Worm (Caenorhabditis elegans) whole organism, L3 larva: Measurements from ENCODE around the gene W10C6.2.

Experiments used
- R02D3.7 ChIP-seq: fragments of 150-350 bp; optimal IDR thresholded peaks from 2 replicates; lab custom pipeline; 2014; ENCODE audit warnings: missing biosample characterization, missing genetic modification characterization
- ZK546.5 ChIP-seq: sonication (generic microtip); optimal IDR thresholded peaks from 2 replicates; lab custom pipeline; 2017; ENCODE audit warnings: missing biosample characterization, missing genetic modification characterization
- aly-2 ChIP-seq: fragments of 150-350 bp; optimal IDR thresholded peaks from 2 replicates; lab custom pipeline; 2014; ENCODE audit warnings: missing biosample characterization, missing genetic modification characterization
- ama-1 ChIP-seq: fragments of 150-350 bp; optimal IDR thresholded peaks from 2 replicates; lab custom pipeline; 2018
- ceh-16 ChIP-seq: sonication (generic microtip); optimal IDR thresholded peaks from 2 replicates; lab custom pipeline; 2017; ENCODE audit warnings: missing biosample characterization, missing genetic modification characterization
- ceh-28 ChIP-seq: fragments of 150-350 bp; optimal IDR thresholded peaks from 2 replicates; lab custom pipeline; 2014; ENCODE audit warnings: missing biosample characterization, missing genetic modification reagents, missing genetic modification characterization
- ceh-82 ChIP-seq: fragments of 150-350 bp; optimal IDR thresholded peaks from 2 replicates; lab custom pipeline; 2014; ENCODE audit warnings: missing biosample characterization, missing genetic modification characterization
- daf-12 ChIP-seq: fragments of 150-350 bp; optimal IDR thresholded peaks from 2 replicates; lab custom pipeline; 2014; ENCODE audit warnings: missing biosample characterization, missing genetic modification reagents, missing genetic modification characterization
- egl-27 ChIP-seq: sonication (generic microtip); optimal IDR thresholded peaks from 4 replicates; lab custom pipeline; 2017; ENCODE audit warnings: missing biosample characterization, missing genetic modification reagents, missing genetic modification characterization
- egl-5 ChIP-seq: fragments of 150-350 bp; optimal IDR thresholded peaks from 2 replicates; lab custom pipeline; 2017; ENCODE audit warnings: missing biosample characterization, missing genetic modification reagents, missing genetic modification characterization, inconsistent platforms
- elt-1 ChIP-seq: fragments of 150-350 bp; optimal IDR thresholded peaks from 2 replicates; lab custom pipeline; 2014; ENCODE audit warnings: missing biosample characterization, missing genetic modification characterization
- elt-2 ChIP-seq: sonication (generic microtip); optimal IDR thresholded peaks from 2 replicates; lab custom pipeline; 2016; ENCODE audit warnings: missing genetic modification reagents, mild to moderate bottlenecking, missing genetic modification characterization, missing compliant biosample characterization
- elt-3 ChIP-seq, 3 experiments: fragments of 150-350 bp in 1 of 3; sonication (generic microtip) in 2 of 3; optimal IDR thresholded peaks; 2 replicates in 2 of 3; 4 replicates in 1 of 3; lab custom pipeline; 2014 to 2017; ENCODE audit warnings: missing biosample characterization in 3 of 3, missing genetic modification characterization in 3 of 3
- eor-1 ChIP-seq, 2 experiments: fragments of 150-350 bp; optimal IDR thresholded peaks; 2 replicates each; lab custom pipeline; 2014 to 2018; ENCODE audit warnings: missing biosample characterization in 2 of 2, missing genetic modification characterization in 2 of 2
- fkh-10 ChIP-seq: sonication (generic microtip); optimal IDR thresholded peaks from 2 replicates; lab custom pipeline; 2017; ENCODE audit warnings: missing biosample characterization, missing genetic modification reagents, missing genetic modification characterization
- fkh-2 ChIP-seq: fragments of 150-350 bp; optimal IDR thresholded peaks from 2 replicates; lab custom pipeline; 2014; ENCODE audit warnings: missing biosample characterization, missing genetic modification reagents, missing genetic modification characterization
- fos-1 ChIP-seq: fragments of 150-350 bp; optimal IDR thresholded peaks from 2 replicates; lab custom pipeline; 2014; ENCODE audit warnings: missing biosample characterization, missing genetic modification characterization
- jun-1 ChIP-seq: fragments of 150-350 bp; optimal IDR thresholded peaks from 2 replicates; lab custom pipeline; 2014; ENCODE audit warnings: missing biosample characterization, missing genetic modification reagents, missing genetic modification characterization
- lin-15B ChIP-seq: fragments of 150-350 bp; optimal IDR thresholded peaks from 2 replicates; lab custom pipeline; 2014; ENCODE audit warnings: missing biosample characterization, missing genetic modification characterization
- lin-39 ChIP-seq: fragments of 150-350 bp; optimal IDR thresholded peaks from 2 replicates; lab custom pipeline; 2018; ENCODE audit warnings: missing biosample characterization, missing genetic modification reagents, missing genetic modification characterization
- lsy-12 ChIP-seq: sonication (generic microtip); optimal IDR thresholded peaks from 2 replicates; lab custom pipeline; 2016; ENCODE audit warnings: mild to moderate bottlenecking, missing genetic modification characterization, missing compliant biosample characterization
- mdl-1 ChIP-seq: fragments of 150-350 bp; optimal IDR thresholded peaks from 2 replicates; lab custom pipeline; 2014; ENCODE audit warnings: missing biosample characterization, missing genetic modification characterization
- nfya-1 ChIP-seq: sonication (generic microtip); optimal IDR thresholded peaks from 2 replicates; lab custom pipeline; 2017; ENCODE audit warnings: missing genetic modification characterization, mild to moderate bottlenecking, missing compliant biosample characterization, antibody characterized with exemption, moderate library complexity; ENCODE audit not compliant: insufficient read depth
- nhr-11 ChIP-seq: fragments of 150-350 bp; optimal IDR thresholded peaks from 2 replicates; lab custom pipeline; 2014; ENCODE audit warnings: missing biosample characterization, missing genetic modification characterization
- nhr-12 ChIP-seq: fragments of 150-350 bp; optimal IDR thresholded peaks from 2 replicates; lab custom pipeline; 2014; ENCODE audit warnings: missing biosample characterization, missing genetic modification characterization
- nhr-23 ChIP-seq: fragments of 150-350 bp; optimal IDR thresholded peaks from 2 replicates; lab custom pipeline; 2014; ENCODE audit warnings: missing biosample characterization, missing genetic modification reagents, missing genetic modification characterization
- nhr-25 ChIP-seq: sonication (generic microtip); optimal IDR thresholded peaks from 2 replicates; lab custom pipeline; 2017; ENCODE audit warnings: missing biosample characterization, missing genetic modification characterization
- nhr-28 ChIP-seq: fragments of 150-350 bp; optimal IDR thresholded peaks from 2 replicates; lab custom pipeline; 2014; ENCODE audit warnings: missing biosample characterization, missing genetic modification characterization
- nhr-43 ChIP-seq: sonication (generic microtip); optimal IDR thresholded peaks from 2 replicates; lab custom pipeline; 2016; ENCODE audit warnings: mild to moderate bottlenecking, missing genetic modification characterization, missing compliant biosample characterization; ENCODE audit not compliant: poor library complexity, severe bottlenecking
- nhr-67 ChIP-seq: fragments of 150-350 bp; optimal IDR thresholded peaks from 2 replicates; lab custom pipeline; 2014; ENCODE audit warnings: missing biosample characterization, missing genetic modification characterization
- nhr-76 ChIP-seq: fragments of 150-350 bp; sonication (generic microtip); optimal IDR thresholded peaks from 5 replicates; lab custom pipeline; 2014; ENCODE audit warnings: missing biosample characterization, missing genetic modification characterization
- nhr-77 ChIP-seq: fragments of 150-350 bp; optimal IDR thresholded peaks from 2 replicates; lab custom pipeline; 2014; ENCODE audit warnings: missing biosample characterization, missing genetic modification characterization
- pha-4 ChIP-seq: fragments of 150-350 bp; optimal IDR thresholded peaks from 2 replicates; lab custom pipeline; 2014; ENCODE audit warnings: missing biosample characterization, missing genetic modification reagents, missing genetic modification characterization
- pqm-1 ChIP-seq: fragments of 150-350 bp; optimal IDR thresholded peaks from 2 replicates; lab custom pipeline; 2017; ENCODE audit warnings: missing biosample characterization, missing genetic modification characterization, inconsistent platforms
- sea-2 ChIP-seq: fragments of 150-350 bp; sonication (generic microtip); optimal IDR thresholded peaks from 4 replicates; lab custom pipeline; 2014; ENCODE audit warnings: missing biosample characterization, missing genetic modification reagents, missing genetic modification characterization
- skn-1 ChIP-seq: fragments of 150-350 bp; optimal IDR thresholded peaks from 2 replicates; lab custom pipeline; 2014; ENCODE audit warnings: missing biosample characterization, missing genetic modification characterization
- snpc-4 ChIP-seq: fragments of 150-350 bp; optimal IDR thresholded peaks from 2 replicates; lab custom pipeline; 2014; ENCODE audit warnings: missing biosample characterization, missing genetic modification characterization
- tbx-2 ChIP-seq: sonication (generic microtip); optimal IDR thresholded peaks from 2 replicates; lab custom pipeline; 2016; ENCODE audit warnings: mild to moderate bottlenecking, missing genetic modification characterization, missing compliant biosample characterization
- unc-39 ChIP-seq: sonication (generic microtip); optimal IDR thresholded peaks from 4 replicates; lab custom pipeline; 2017; ENCODE audit warnings: missing biosample characterization, missing genetic modification characterization
- unc-62 ChIP-seq: fragments of 150-350 bp; sonication (generic microtip); optimal IDR thresholded peaks from 4 replicates; lab custom pipeline; 2014; ENCODE audit warnings: missing biosample characterization, missing genetic modification reagents, missing genetic modification characterization
- zag-1 ChIP-seq: fragments of 150-350 bp; optimal IDR thresholded peaks from 2 replicates; lab custom pipeline; 2014; ENCODE audit warnings: missing biosample characterization, missing genetic modification characterization
- ztf-11 ChIP-seq: fragments of 150-350 bp; optimal IDR thresholded peaks from 2 replicates; lab custom pipeline; 2014; ENCODE audit warnings: missing biosample characterization, missing genetic modification characterization
- ztf-4 ChIP-seq: fragments of 150-350 bp; optimal IDR thresholded peaks from 2 replicates; lab custom pipeline; 2014; ENCODE audit warnings: missing biosample characterization, missing genetic modification characterization

The W10C6.2 gene

ce11 chrII:11103052-11103451 is 18.6 kb downstream of the W10C6.2 start (continued):
- no peak for TF ChIP-seq sea-2 (GFP tag; lab: Kevin White, UChicago)
- TF ChIP-seq elt-1 (tag; lab: Kevin White, UChicago): no peak
- no peak for TF ChIP-seq egl-27 (tag; lab: Kevin White, UChicago)
- no peak for TF ChIP-seq daf-12 (tag; lab: Kevin White, UChicago)
- TF ChIP-seq aly-2: no peak
- peak; percentile 79 for TF ChIP-seq lin-39
- no peak for TF ChIP-seq nhr-76 (tag; lab: Kevin White, UChicago)
- TF ChIP-seq nhr-23 (tag; lab: Kevin White, UChicago): peak; percentile 72
- no peak for TF ChIP-seq nhr-28 (tag; lab: Kevin White, UChicago)
- no peak for TF ChIP-seq ama-1
- no peak for TF ChIP-seq tbx-2 (tag; lab: Kevin White, UChicago)
- TF ChIP-seq ztf-11 (tag; lab: Kevin White, UChicago): no peak
- TF ChIP-seq ceh-82 (tag; lab: Kevin White, UChicago): no peak

ce11 chrII:11101171-11101570 is 20.5 kb downstream of the W10C6.2 start:
- TF ChIP-seq jun-1 (tag; lab: Kevin White, UChicago) (no peak), ztf-4 (tag; lab: Kevin White, UChicago) (no peak)

ce11 chrII:11099841-11100240 is 21.9 kb downstream of the W10C6.2 start, which contains the start of gene C09H10.4:
C09H10.4 (plus strand) TSS chrII:11100141.
- TF ChIP-seq egl-27 (tag; lab: Kevin White, UChicago): no peak
- no peak for TF ChIP-seq fkh-10 (GFP tag; lab: Kevin White, UChicago)
- TF ChIP-seq unc-62 (GFP tag; lab: Kevin White, UChicago): no peak
- no peak for TF ChIP-seq ceh-28
- no peak for TF ChIP-seq ceh-16 (tag; lab: Kevin White, UChicago)
- no peak for TF ChIP-seq ama-1
- TF ChIP-seq nhr-23 (tag; lab: Kevin White, UChicago): no peak
- TF ChIP-seq, all 47 proteins: peak for 0

ce11 chrII:11097154-11097887 is 24.4 kb downstream of the W10C6.2 start, which contains the start of the genes rpl-36.A and nuo-1:
rpl-36.A (minus strand) TSS chrII:11097204.
nuo-1 (plus strand) TSS chrII:11097837.
- TF ChIP-seq nhr-25 (tag; lab: Kevin White, UChicago) (peak; percentile 83), snpc-4 (tag; lab: Kevin White, UChicago) (peak; percentile 80), eor-1 (tag; optimal IDR thresholded peaks at IDR 0.05; lab: Kevin White, UChicago) (no peak), egl-27 (tag; lab: Kevin White, UChicago) (no peak), mdl-1 (tag; lab: Kevin White, UChicago) (no peak), jun-1 (tag; lab: Kevin White, UChicago) (peak; percentile 31), pha-4 (tag; lab: Kevin White, UChicago) (peak; percentile 96), unc-62 (GFP tag; lab: Kevin White, UChicago) (no peak), zag-1 (no peak), unc-39 (no peak), ceh-16 (tag; lab: Kevin White, UChicago) (no peak), nhr-43 (tag; lab: Kevin White, UChicago) (peak; percentile 41), nhr-23 (tag; lab: Kevin White, UChicago) (peak; percentile 92), elt-2 (peak; percentile 45), ceh-28 (peak; percentile 41), daf-12 (tag; lab: Kevin White, UChicago) (no peak), nhr-76 (tag; lab: Kevin White, UChicago) (peak; percentile 21), egl-5 (tag; lab: Kevin White, UChicago) (peak; percentile 96), pqm-1 (tag; lab: Kevin White, UChicago) (peak; percentile 33), lin-15B (peak; percentile 92), sea-2 (GFP tag; lab: Kevin White, UChicago) (no peak), nhr-67 (tag; lab: Kevin White, UChicago) (no peak), ama-1 (peak; percentile 47), ceh-82 (tag; lab: Kevin White, UChicago) (no peak), ztf-11 (tag; lab: Kevin White, UChicago) (no peak), fkh-10 (GFP tag; lab: Kevin White, UChicago) (peak; percentile 17), lin-39 (peak; percentile 96), nhr-12 (tag; lab: Kevin White, UChicago) (no peak), ztf-4 (tag; lab: Kevin White, UChicago) (no peak), fkh-2 (tag; lab: Kevin White, UChicago) (no peak), nhr-11 (tag; lab: Kevin White, UChicago) (no peak), elt-3 (tag; optimal IDR thresholded peaks at IDR 0.05; lab: Kevin White, UChicago) (no peak), ZK546.5 (tag; lab: Kevin White, UChicago) (no peak), nfya-1 (peak; percentile 97), nhr-77 (no peak), lsy-12 (tag; lab: Kevin White, UChicago) (peak; percentile 41), elt-1 (tag; lab: Kevin White, UChicago) (no peak), tbx-2 (tag; lab: Kevin White, UChicago) (no peak), skn-1 (tag; lab: Kevin White, UChicago) (peak; percentile 83), nhr-28 (tag; lab: Kevin White, UChicago) (no peak), R02D3.7 (tag; lab: Kevin White, UChicago) (peak; percentile 45), fos-1 (no peak)
